Worm (Caenorhabditis elegans): Measurements from ENCODE around the gene F13A2.9.

- no peak for TF ChIP-seq ceh-28 (tag; optimal IDR thresholded peaks at IDR 0.05)
- no peak for TF ChIP-seq pha-4 (GFP tag; IDR thresholded peaks at IDR 0.05)
- no peak for TF ChIP-seq pha-4 (tag; optimal IDR thresholded peaks at IDR 0.05)
- no peak for TF ChIP-seq nhr-11 (tag; optimal IDR thresholded peaks at IDR 0.05)
- TF ChIP-seq zag-1 (tag; optimal IDR thresholded peaks at IDR 0.05): no peak
- no peak for TF ChIP-seq lin-15B (tag; optimal IDR thresholded peaks at IDR 0.05)
- TF ChIP-seq nhr-48 (tag; optimal IDR thresholded peaks at IDR 0.05): no peak
- TF ChIP-seq mxl-3 (GFP tag; optimal IDR thresholded peaks at IDR 0.05): no peak
- TF ChIP-seq ama-1 (optimal IDR thresholded peaks at IDR 0.05): no peak
Observed at ce11 chrV:4372986-4373385, 14.3 kb downstream of the F13A2.9 start.
